Fruit fly (Drosophila melanogaster) Kc167 (cell line): ENCODE measurements around the gene Traf-like.

Experiments used
- Sin3A ChIP-seq: fragments of >200 bp; optimal IDR thresholded peaks from 2 replicates; lab custom pipeline; 2018; ENCODE audit warnings: missing external identifiers
- h ChIP-seq: fragments of >200 bp; optimal IDR thresholded peaks from 3 replicates; lab custom pipeline; 2018; ENCODE audit warnings: missing external identifiers
- psq ChIP-seq: fragments of >200 bp; optimal IDR thresholded peaks from 2 replicates; lab custom pipeline; 2017; ENCODE audit warnings: missing external identifiers

dm6 chrX:16421899-16422412 is 7.1 kb downstream of the Traf-like start, which contains the start of gene AnxB11:
- TF ChIP-seq Sin3A (lab: Kevin White, UChicago) (no peak), psq (lab: Kevin White, UChicago) (no peak), h (lab: Kevin White, UChicago) (no peak)
